Worm (Caenorhabditis elegans) whole organism, L2 larva: ENCODE results near the gene sqst-3.

Experiments
- C34F6.9 ChIP-seq: fragments of 150-350 bp; optimal IDR thresholded peaks from 2 replicates; lab custom pipeline; 2014; ENCODE audit warnings: missing biosample characterization, missing genetic modification characterization
- aly-2 ChIP-seq: fragments of 150-350 bp; optimal IDR thresholded peaks from 2 replicates; lab custom pipeline; 2014; ENCODE audit warnings: missing biosample characterization, missing genetic modification characterization
- ceh-16 ChIP-seq: fragments of 150-350 bp; optimal IDR thresholded peaks from 2 replicates; lab custom pipeline; 2014; ENCODE audit warnings: missing biosample characterization, missing genetic modification characterization
- crh-2 ChIP-seq: sonication (generic microtip); optimal IDR thresholded peaks from 2 replicates; lab custom pipeline; 2017; ENCODE audit warnings: missing biosample characterization, missing genetic modification characterization
- elt-1 ChIP-seq: fragments of 150-350 bp; optimal IDR thresholded peaks from 2 replicates; lab custom pipeline; 2014; ENCODE audit warnings: missing biosample characterization, missing genetic modification characterization
- elt-3 ChIP-seq: sonication (generic microtip); optimal IDR thresholded peaks from 2 replicates; lab custom pipeline; 2017; ENCODE audit warnings: missing biosample characterization, missing genetic modification characterization
- fos-1 ChIP-seq: fragments of 150-350 bp; optimal IDR thresholded peaks from 2 replicates; lab custom pipeline; 2014; ENCODE audit warnings: missing biosample characterization, missing genetic modification characterization
- gmeb-1 ChIP-seq: fragments of 150-350 bp; optimal IDR thresholded peaks from 2 replicates; lab custom pipeline; 2014; ENCODE audit warnings: missing biosample characterization, missing genetic modification characterization
- lin-11 ChIP-seq: fragments of 150-350 bp; sonication (generic microtip); optimal IDR thresholded peaks from 2 replicates; lab custom pipeline; 2014; ENCODE audit warnings: missing biosample characterization, missing genetic modification characterization, inconsistent platforms, mixed read lengths
- mab-5 ChIP-seq: fragments of 150-350 bp; optimal IDR thresholded peaks from 2 replicates; lab custom pipeline; 2014; ENCODE audit warnings: missing biosample characterization, missing genetic modification characterization
- mbf-1 ChIP-seq: sonication (generic microtip); optimal IDR thresholded peaks from 2 replicates; lab custom pipeline; 2017; ENCODE audit warnings: missing biosample characterization, missing genetic modification characterization
- mdl-1 ChIP-seq, 2 experiments: fragments of 150-350 bp in 1 of 2; sonication (generic microtip) in 1 of 2; optimal IDR thresholded peaks; 2 replicates each; lab custom pipeline; 2017; ENCODE audit warnings: missing biosample characterization in 2 of 2, missing genetic modification characterization in 2 of 2
- nhr-10 ChIP-seq: sonication (generic microtip); optimal IDR thresholded peaks from 2 replicates; lab custom pipeline; 2017; ENCODE audit warnings: missing biosample characterization, missing genetic modification characterization
- nhr-11 ChIP-seq: fragments of 150-350 bp; optimal IDR thresholded peaks from 2 replicates; lab custom pipeline; 2014; ENCODE audit warnings: missing biosample characterization, missing genetic modification characterization
- nhr-129 ChIP-seq: fragments of 150-350 bp; optimal IDR thresholded peaks from 2 replicates; lab custom pipeline; 2014; ENCODE audit warnings: missing biosample characterization, missing genetic modification characterization
- nhr-21 ChIP-seq: fragments of 150-350 bp; optimal IDR thresholded peaks from 2 replicates; lab custom pipeline; 2014; ENCODE audit warnings: missing biosample characterization, missing genetic modification characterization
- nhr-237 ChIP-seq: fragments of 150-350 bp; optimal IDR thresholded peaks from 2 replicates; lab custom pipeline; 2014; ENCODE audit warnings: missing biosample characterization, missing genetic modification characterization
- nhr-25 ChIP-seq: fragments of 150-350 bp; sonication (generic microtip); optimal IDR thresholded peaks from 3 replicates; lab custom pipeline; 2014; ENCODE audit warnings: missing biosample characterization, missing genetic modification characterization
- nhr-6 ChIP-seq: fragments of 150-350 bp; optimal IDR thresholded peaks from 2 replicates; lab custom pipeline; 2014; ENCODE audit warnings: missing biosample characterization, missing genetic modification characterization
- peb-1 ChIP-seq: fragments of 150-350 bp; optimal IDR thresholded peaks from 2 replicates; lab custom pipeline; 2014; ENCODE audit warnings: missing biosample characterization, missing genetic modification characterization
- sem-4 ChIP-seq: fragments of 150-350 bp; optimal IDR thresholded peaks from 2 replicates; lab custom pipeline; 2014; ENCODE audit warnings: missing biosample characterization, missing genetic modification reagents, missing genetic modification characterization
- skn-1 ChIP-seq: sonication (generic microtip); optimal IDR thresholded peaks from 2 replicates; lab custom pipeline; 2017; ENCODE audit warnings: missing biosample characterization, missing genetic modification characterization
- sma-9 ChIP-seq, 2 experiments: fragments of 150-350 bp in 1 of 2; sonication (generic microtip) in 1 of 2; optimal IDR thresholded peaks; 2 replicates each; lab custom pipeline; 2014 to 2016; ENCODE audit warnings: missing genetic modification characterization in 2 of 2, mild to moderate bottlenecking in 1 of 2, missing biosample characterization in 1 of 2, missing compliant biosample characterization in 1 of 2, missing genetic modification reagents in 1 of 2, moderate library complexity in 1 of 2
- snpc-4 ChIP-seq: fragments of 150-350 bp; optimal IDR thresholded peaks from 2 replicates; lab custom pipeline; 2014; ENCODE audit warnings: missing biosample characterization, missing genetic modification characterization
- unc-39 ChIP-seq: fragments of 150-350 bp; optimal IDR thresholded peaks from 2 replicates; lab custom pipeline; 2014; ENCODE audit warnings: missing biosample characterization, missing genetic modification characterization
- unc-55 ChIP-seq: fragments of 150-350 bp; sonication (generic microtip); optimal IDR thresholded peaks from 3 replicates; lab custom pipeline; 2014; ENCODE audit warnings: missing biosample characterization, missing genetic modification reagents, missing genetic modification characterization
- zag-1 ChIP-seq: fragments of 150-350 bp; optimal IDR thresholded peaks from 2 replicates; lab custom pipeline; 2014; ENCODE audit warnings: missing biosample characterization, missing genetic modification characterization
- ztf-1 ChIP-seq: fragments of 200-800 bp; sonication (Bioruptor generic); conservative IDR thresholded peaks from 2 replicates; pipeline ENCODE4 v1.3.6; 2022; ENCODE audit warnings: missing genetic modification characterization, missing compliant biosample characterization
- ztf-11 ChIP-seq: sonication (generic microtip); optimal IDR thresholded peaks from 2 replicates; lab custom pipeline; 2017; ENCODE audit warnings: missing biosample characterization, missing genetic modification characterization

The sqst-3 gene

DNA sequence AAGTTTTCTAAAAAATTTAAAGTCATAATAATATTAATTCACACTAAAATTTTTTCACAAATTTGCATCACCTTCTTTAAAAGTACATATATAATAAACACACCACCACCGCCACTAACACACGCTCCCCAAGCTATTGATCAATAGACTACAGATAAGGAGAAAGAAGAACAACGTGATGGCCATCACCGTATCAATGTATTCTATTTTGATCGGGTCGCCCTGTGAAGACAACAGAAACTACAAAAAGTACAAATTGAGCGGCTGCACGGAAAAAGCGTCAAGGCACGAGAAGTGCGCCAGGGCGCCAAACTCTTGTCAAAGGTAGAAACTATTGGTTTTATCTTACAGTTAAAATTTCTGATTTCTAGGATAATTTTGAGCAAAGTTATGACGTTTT lies 18.2 kb upstream of the sqst-3 start (continued):
- TF ChIP-seq ztf-1 (GFP tag; lab: Robert Waterston, UW), result no peak

DNA sequence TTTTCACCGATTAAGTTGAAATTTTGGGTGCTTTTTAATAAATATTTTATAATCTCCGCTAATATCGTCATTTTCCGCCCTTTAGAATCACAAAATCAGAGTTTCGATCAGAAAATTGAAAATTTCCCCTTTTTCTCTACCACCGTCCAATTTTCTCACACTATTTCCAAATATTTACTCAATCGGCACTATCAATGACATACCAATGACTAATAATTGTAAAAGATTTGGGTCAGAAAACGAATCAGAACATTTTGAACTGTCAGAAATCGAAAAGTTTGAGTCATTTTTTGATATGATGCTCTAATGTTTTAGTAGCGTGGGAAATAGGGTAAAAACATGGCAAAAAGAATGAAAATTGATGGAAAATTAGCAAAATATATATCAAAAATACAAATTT lies 13.5 kb upstream of the sqst-3 start, which contains the start of gene srr-2:
Gene srr-2, minus strand, starts transcription at position 73 of the 400 bp plus-strand sequence.
- TF ChIP-seq skn-1 (tag; lab: Kevin White, UChicago) (no peak), C34F6.9 (tag; lab: Kevin White, UChicago) (no peak), fos-1 (tag; lab: Kevin White, UChicago) (peak; percentile 93), ceh-16 (tag; lab: Kevin White, UChicago) (no peak)
- TF ChIP-seq, all 48 proteins: peak for 1

DNA sequence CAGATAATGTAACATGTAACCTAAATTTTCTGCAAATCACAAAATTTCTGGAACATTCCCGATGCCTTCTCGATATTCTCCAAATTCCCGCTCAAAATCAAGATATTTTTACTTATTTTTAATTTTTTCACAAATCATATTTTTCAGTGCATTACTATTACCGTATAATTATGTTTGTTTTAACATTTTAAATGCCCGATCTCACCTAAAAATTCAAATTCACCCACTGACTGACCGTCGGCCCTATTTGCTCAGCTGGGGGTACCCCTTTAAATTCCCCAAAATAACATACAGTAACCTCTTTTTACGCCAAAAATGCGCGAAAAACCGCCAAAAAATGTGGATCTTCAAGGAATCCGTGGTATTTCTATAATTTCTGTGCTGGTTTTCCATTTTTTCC lies 12.9 kb upstream of the sqst-3 start, which contains the start of gene oac-49:
Gene oac-49, plus strand, starts transcription at position 301 of the 400 bp plus-strand sequence.
- TF ChIP-seq unc-39 (tag; lab: Kevin White, UChicago), result no peak
- TF ChIP-seq gmeb-1 (tag; lab: Kevin White, UChicago), result no peak
- TF ChIP-seq nhr-11 (tag; lab: Kevin White, UChicago), result no peak
- TF ChIP-seq snpc-4 (tag; lab: Kevin White, UChicago), result no peak
- no peak for TF ChIP-seq ztf-11 (tag; lab: Kevin White, UChicago)
- no peak for TF ChIP-seq aly-2 (tag; lab: Kevin White, UChicago)
- TF ChIP-seq nhr-129 (tag; lab: Kevin White, UChicago), result no peak

DNA sequence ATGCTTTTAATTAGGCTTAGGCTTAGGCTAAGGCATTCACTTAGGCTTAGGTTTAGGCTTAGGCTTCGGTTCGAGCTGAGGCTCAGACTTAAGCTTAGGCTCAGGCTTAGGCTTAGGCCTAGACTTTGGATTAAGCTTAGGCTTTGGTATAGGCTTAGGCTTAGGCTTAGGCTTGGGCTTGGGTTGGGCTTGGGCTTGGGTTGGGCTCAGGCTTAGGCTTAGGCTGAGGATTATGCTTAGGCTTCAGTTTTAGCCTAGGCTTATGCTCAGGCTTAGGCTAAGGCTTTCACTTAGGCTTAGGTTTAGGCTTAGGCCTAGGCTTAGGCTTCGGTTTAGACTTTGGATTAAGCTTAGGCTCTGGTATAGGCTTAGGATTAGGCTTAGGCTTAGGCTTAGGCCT lies 585 bp downstream of the sqst-3 start:
- TF ChIP-seq unc-55 (GFP tag; lab: Kevin White, UChicago) (no peak), zag-1 (no peak), nhr-11 (tag; lab: Kevin White, UChicago) (no peak), nhr-237 (tag; lab: Kevin White, UChicago) (no peak), gmeb-1 (tag; lab: Kevin White, UChicago) (no peak), sem-4 (tag; lab: Kevin White, UChicago) (no peak), ceh-16 (tag; lab: Kevin White, UChicago) (no peak), nhr-6 (tag; lab: Kevin White, UChicago) (no peak)

DNA sequence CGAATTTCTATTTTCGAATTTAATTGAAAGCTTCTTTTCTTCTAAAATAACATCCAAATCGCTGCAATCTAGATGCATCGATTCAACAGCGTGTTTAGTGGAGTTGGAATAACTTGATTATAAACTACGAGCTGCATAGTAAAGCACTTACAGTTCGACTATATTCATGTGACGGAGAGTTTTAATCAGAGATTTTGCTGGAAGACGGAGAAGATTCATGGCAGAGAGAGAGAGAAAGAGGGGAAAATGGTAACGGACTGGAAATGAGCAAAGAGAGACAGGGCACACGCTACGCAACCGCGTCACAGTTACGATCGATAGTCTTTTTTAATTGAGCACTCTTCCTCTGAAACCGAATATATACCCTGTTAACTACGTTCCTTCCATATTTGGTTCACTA lies 2.9 kb downstream of the sqst-3 start, which contains the start of gene fbxb-116:
Gene fbxb-116, plus strand, starts transcription at position 301 of the 400 bp plus-strand sequence.
- TF ChIP-seq aly-2 (tag; lab: Kevin White, UChicago), result no peak
- TF ChIP-seq gmeb-1 (tag; lab: Kevin White, UChicago), result no peak
- no peak for TF ChIP-seq unc-39 (tag; lab: Kevin White, UChicago)
- no peak for TF ChIP-seq lin-11 (tag; lab: Kevin White, UChicago)
- no peak for TF ChIP-seq mab-5 (tag; lab: Kevin White, UChicago)
- TF ChIP-seq mbf-1 (tag; lab: Kevin White, UChicago), result no peak
- TF ChIP-seq elt-1, result no peak
- no peak for TF ChIP-seq nhr-11 (tag; lab: Kevin White, UChicago)
- no peak for TF ChIP-seq peb-1 (tag; lab: Kevin White, UChicago)

DNA sequence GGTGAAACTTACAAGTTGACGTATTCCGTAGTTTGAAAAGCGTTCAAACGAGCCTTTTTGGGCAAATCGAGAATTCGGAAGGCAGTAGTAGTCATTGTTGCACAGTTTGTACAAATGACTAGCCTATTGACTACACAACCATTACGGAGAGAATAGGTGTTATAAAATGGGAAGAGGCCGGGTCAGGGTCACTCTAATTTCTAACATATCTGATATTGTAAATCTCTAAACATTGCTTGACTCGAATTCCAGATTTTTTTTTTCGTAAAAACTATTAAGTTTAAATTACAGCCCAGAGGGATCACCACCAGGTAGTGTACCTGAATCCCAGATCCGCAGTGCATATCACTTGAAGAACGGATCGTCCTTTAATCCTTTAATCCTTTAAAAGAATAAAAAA lies 6.6 kb downstream of the sqst-3 start, which contains the start of gene fbxb-2:
Gene fbxb-2, minus strand, starts transcription at position 101 of the 400 bp plus-strand sequence.
- TF ChIP-seq aly-2 (tag; lab: Kevin White, UChicago) (no peak), nhr-237 (tag; lab: Kevin White, UChicago) (no peak), ceh-16 (tag; lab: Kevin White, UChicago) (no peak), crh-2 (tag; lab: Kevin White, UChicago) (no peak), nhr-11 (tag; lab: Kevin White, UChicago) (no peak), unc-55 (GFP tag; lab: Kevin White, UChicago) (no peak), elt-3 (tag; lab: Kevin White, UChicago) (no peak), nhr-129 (tag; lab: Kevin White, UChicago) (no peak), nhr-6 (tag; lab: Kevin White, UChicago) (no peak), sma-9 (GFP tag; optimal IDR thresholded peaks at IDR 0.05; lab: Kevin White, UChicago) (no peak), sma-9 (tag; optimal IDR thresholded peaks at IDR 0.05; lab: Kevin White, UChicago) (no peak), nhr-10 (tag; lab: Kevin White, UChicago) (no peak)
- TF ChIP-seq, all 48 proteins: peak for 0

DNA sequence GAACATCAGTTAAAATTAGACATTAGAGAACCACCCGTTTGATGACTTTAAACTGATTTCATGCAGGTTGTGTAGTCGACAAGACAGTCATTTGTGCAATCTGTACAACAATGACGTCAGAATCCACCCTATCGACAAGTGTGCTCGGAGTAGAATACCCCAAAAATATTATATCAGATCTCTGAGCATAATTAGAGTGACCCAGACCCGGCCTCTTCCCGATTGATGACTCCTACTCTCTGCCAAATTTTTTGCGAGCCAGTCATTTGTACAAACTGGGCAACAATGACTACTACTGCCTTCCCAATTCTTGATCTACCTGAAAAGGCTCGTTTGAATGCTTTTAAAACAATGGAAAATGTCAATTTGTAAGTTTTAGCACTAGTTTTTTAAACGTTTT lies 9.5 kb downstream of the sqst-3 start, which contains the start of the genes fbxb-115 and fbxb-1:
Gene fbxb-115, minus strand, starts transcription at position 101 of the 400 bp plus-strand sequence.
Gene fbxb-1, plus strand, starts transcription at position 226 of the 400 bp plus-strand sequence.
- TF ChIP-seq ceh-16 (tag; lab: Kevin White, UChicago), result no peak
- no peak for TF ChIP-seq nhr-25 (tag; lab: Kevin White, UChicago)
- TF ChIP-seq ztf-1 (GFP tag; lab: Robert Waterston, UW), result no peak
- TF ChIP-seq mdl-1 (tag; optimal IDR thresholded peaks at IDR 0.05; lab: Kevin White, UChicago), result no peak
- TF ChIP-seq mab-5 (tag; lab: Kevin White, UChicago), result no peak
- TF ChIP-seq lin-11 (tag; lab: Kevin White, UChicago), result no peak
- TF ChIP-seq nhr-21, result no peak
- TF ChIP-seq peb-1 (tag; lab: Kevin White, UChicago), result no peak
- TF ChIP-seq unc-55 (GFP tag; lab: Kevin White, UChicago), result no peak
